Worm (Caenorhabditis elegans) whole organism, L1 larva: ENCODE measurements around the gene cogc-6.

Experiments
- C16A3.4 ChIP-seq: fragments of 150-350 bp; optimal IDR thresholded peaks from 2 replicates; lab custom pipeline; 2014; ENCODE audit warnings: missing biosample characterization, missing genetic modification characterization
- Y116A8C.19 ChIP-seq: sonication (generic microtip); optimal IDR thresholded peaks from 2 replicates; lab custom pipeline; 2016; ENCODE audit warnings: missing compliant biosample characterization, missing genetic modification characterization, borderline replicate concordance
- ama-1 ChIP-seq: fragments of 150-350 bp; optimal IDR thresholded peaks from 2 replicates; lab custom pipeline; 2014
- blmp-1 ChIP-seq: fragments of 150-350 bp; optimal IDR thresholded peaks from 2 replicates; lab custom pipeline; 2014; ENCODE audit warnings: missing biosample characterization, missing genetic modification characterization
- ceh-63 ChIP-seq: fragments of 200-800 bp; sonication (Bioruptor generic); optimal IDR thresholded peaks from 2 replicates; lab custom pipeline; 2018; ENCODE audit warnings: mild to moderate bottlenecking, missing genetic modification characterization, missing compliant biosample characterization
- ceh-8 ChIP-seq: fragments of 200-800 bp; sonication (Bioruptor generic); optimal IDR thresholded peaks from 2 replicates; lab custom pipeline; 2018; ENCODE audit warnings: mild to moderate bottlenecking, missing genetic modification characterization, moderate library complexity, missing compliant biosample characterization
- ceh-90 ChIP-seq: sonication (generic microtip); optimal IDR thresholded peaks from 2 replicates; lab custom pipeline; 2016; ENCODE audit warnings: missing genetic modification characterization, missing compliant biosample characterization
- dpl-1 ChIP-seq, 3 experiments: fragments of 150-350 bp in 2 of 3; sonication (generic microtip) in 1 of 3; optimal IDR thresholded peaks; 2 replicates each; lab custom pipeline; 2014 to 2017; ENCODE audit warnings: missing biosample characterization in 3 of 3, missing genetic modification characterization in 3 of 3, missing genetic modification reagents in 3 of 3
- dsc-1 ChIP-seq: sonication (generic microtip); optimal IDR thresholded peaks from 2 replicates; lab custom pipeline; 2016; ENCODE audit warnings: mild to moderate bottlenecking, missing genetic modification characterization, missing compliant biosample characterization
- efl-1 ChIP-seq, 4 experiments: fragments of 150-350 bp; optimal IDR thresholded peaks in 3 of 4; peaks in 1 of 4; 1 replicate in 1 of 4; 2 replicates in 3 of 4; lab custom pipeline; 2014; ENCODE audit warnings: missing biosample characterization in 2 of 4, missing genetic modification characterization in 2 of 4, missing genetic modification reagents in 2 of 4
- efl-3 ChIP-seq: fragments of 200-800 bp; sonication (Bioruptor generic); optimal IDR thresholded peaks from 2 replicates; lab custom pipeline; 2018; ENCODE audit warnings: mild to moderate bottlenecking, missing genetic modification characterization, missing compliant biosample characterization
- egl-13 ChIP-seq: sonication (generic microtip); optimal IDR thresholded peaks from 2 replicates; lab custom pipeline; 2016; ENCODE audit warnings: missing genotype, missing genetic modification reagents, missing genetic modification characterization, missing compliant biosample characterization
- egl-27 ChIP-seq, 2 experiments: fragments of 150-350 bp in 1 of 2; sonication (generic microtip); optimal IDR thresholded peaks; 3 replicates each; lab custom pipeline; 2017 to 2018; ENCODE audit warnings: missing biosample characterization in 2 of 2, missing genetic modification characterization in 2 of 2, missing genetic modification reagents in 2 of 2
- elt-3 ChIP-seq, 6 experiments: fragments of 150-350 bp in 1 of 6; sonication (generic microtip); optimal IDR thresholded peaks; 2 replicates each; lab custom pipeline; 2017 to 2018; ENCODE audit warnings: missing biosample characterization in 6 of 6, missing genetic modification characterization in 6 of 6, inconsistent platforms in 1 of 6
- ets-5 ChIP-seq: fragments of 200-800 bp; sonication (Bioruptor generic); IDR thresholded peaks from 2 replicates; pipeline ENCODE4 v1.3.6; 2022; ENCODE audit warnings: missing genetic modification characterization, missing compliant biosample characterization
- grh-1 ChIP-seq: fragments of 200-800 bp; sonication (Bioruptor generic); IDR thresholded peaks from 2 replicates; pipeline ENCODE4 v1.3.6; 2022; ENCODE audit warnings: missing genetic modification reagents, missing genetic modification characterization, missing compliant biosample characterization
- hpl-2 ChIP-seq: fragments of 150-350 bp; optimal IDR thresholded peaks from 2 replicates; lab custom pipeline; 2014; ENCODE audit warnings: missing biosample characterization, missing genetic modification reagents, missing genetic modification characterization
- irx-1 ChIP-seq: sonication (generic microtip); optimal IDR thresholded peaks from 2 replicates; lab custom pipeline; 2016; ENCODE audit warnings: missing genetic modification characterization, missing compliant biosample characterization
- isw-1 ChIP-seq: fragments of 200-800 bp; sonication (Bioruptor generic); IDR thresholded peaks from 2 replicates; pipeline ENCODE4 v1.3.6; 2022; ENCODE audit warnings: missing genetic modification characterization, missing compliant biosample characterization
- jun-1 ChIP-seq: fragments of 150-350 bp; optimal IDR thresholded peaks from 2 replicates; lab custom pipeline; 2014; ENCODE audit warnings: missing biosample characterization, missing genetic modification reagents, missing genetic modification characterization
- lin-13 ChIP-seq: fragments of 150-350 bp; optimal IDR thresholded peaks from 2 replicates; lab custom pipeline; 2014; ENCODE audit warnings: missing biosample characterization, missing genetic modification reagents, missing genetic modification characterization
- lin-15B ChIP-seq: fragments of 150-350 bp; sonication (generic microtip); optimal IDR thresholded peaks from 3 replicates; lab custom pipeline; 2014; ENCODE audit warnings: missing biosample characterization, missing genetic modification characterization
- lin-35 ChIP-seq, 2 experiments: fragments of 150-350 bp; optimal IDR thresholded peaks; 2 replicates each; lab custom pipeline; 2014; ENCODE audit warnings: missing biosample characterization in 2 of 2, missing genetic modification characterization in 2 of 2, missing genetic modification reagents in 2 of 2
- lin-39 ChIP-seq: fragments of 150-350 bp; optimal IDR thresholded peaks from 2 replicates; lab custom pipeline; 2014; ENCODE audit warnings: missing biosample characterization, missing genetic modification reagents, missing genetic modification characterization
- lir-3 ChIP-seq: sonication (generic microtip); optimal IDR thresholded peaks from 2 replicates; lab custom pipeline; 2016; ENCODE audit warnings: mild to moderate bottlenecking, missing genetic modification characterization, moderate library complexity, missing compliant biosample characterization; ENCODE audit not compliant: poor library complexity
- lsy-2 ChIP-seq, 2 experiments: fragments of 150-350 bp; optimal IDR thresholded peaks; 2 replicates each; lab custom pipeline; 2014; ENCODE audit warnings: missing biosample characterization in 2 of 2, missing genetic modification characterization in 2 of 2
- mab-9 ChIP-seq: fragments of 200-800 bp; sonication (Bioruptor generic); IDR thresholded peaks from 2 replicates; pipeline ENCODE4 v1.3.6; 2022; ENCODE audit warnings: missing genetic modification reagents, missing genetic modification characterization, missing compliant biosample characterization
- mdl-1 ChIP-seq, 2 experiments: fragments of 150-350 bp; optimal IDR thresholded peaks; 2 replicates each; lab custom pipeline; 2014 to 2017; ENCODE audit warnings: missing biosample characterization in 2 of 2, missing genetic modification characterization in 2 of 2, inconsistent platforms in 1 of 2
- nhr-19 ChIP-seq: fragments of 200-800 bp; sonication (Bioruptor generic); conservative IDR thresholded peaks from 2 replicates; pipeline ENCODE4 v1.3.6; 2022; ENCODE audit warnings: missing genetic modification characterization, missing compliant biosample characterization
- nhr-20 ChIP-seq: sonication (generic microtip); optimal IDR thresholded peaks from 2 replicates; lab custom pipeline; 2016; ENCODE audit warnings: mild to moderate bottlenecking, missing genetic modification characterization, missing compliant biosample characterization
- nhr-237 ChIP-seq: fragments of 150-350 bp; optimal IDR thresholded peaks from 2 replicates; lab custom pipeline; 2014; ENCODE audit warnings: missing biosample characterization, missing genetic modification characterization
- nhr-47 ChIP-seq: sonication (generic microtip); optimal IDR thresholded peaks from 2 replicates; lab custom pipeline; 2016; ENCODE audit warnings: mild to moderate bottlenecking, missing genetic modification characterization, moderate library complexity, missing compliant biosample characterization
- nhr-71 ChIP-seq: sonication (generic microtip); optimal IDR thresholded peaks from 2 replicates; lab custom pipeline; 2016; ENCODE audit warnings: mild to moderate bottlenecking, missing genetic modification characterization, moderate library complexity, missing compliant biosample characterization
- nhr-76 ChIP-seq: sonication (generic microtip); optimal IDR thresholded peaks from 2 replicates; lab custom pipeline; 2017; ENCODE audit warnings: missing biosample characterization, missing genetic modification characterization
- nhr-84 ChIP-seq: sonication (generic microtip); optimal IDR thresholded peaks from 2 replicates; lab custom pipeline; 2017; ENCODE audit warnings: missing biosample characterization, missing genetic modification characterization
- nhr-90 ChIP-seq: sonication (generic microtip); optimal IDR thresholded peaks from 2 replicates; lab custom pipeline; 2016; ENCODE audit warnings: mild to moderate bottlenecking, missing genetic modification characterization, missing compliant biosample characterization; ENCODE audit not compliant: poor library complexity
- pax-3 ChIP-seq: fragments of 200-800 bp; sonication (Bioruptor generic); optimal IDR thresholded peaks from 2 replicates; lab custom pipeline; 2018; ENCODE audit warnings: mild to moderate bottlenecking, missing genetic modification characterization, moderate library complexity, missing compliant biosample characterization
- pqm-1 ChIP-seq: sonication (generic microtip); optimal IDR thresholded peaks from 3 replicates; lab custom pipeline; 2017; ENCODE audit warnings: missing biosample characterization, missing genetic modification characterization
- rnt-1 ChIP-seq: sonication (generic microtip); optimal IDR thresholded peaks from 2 replicates; lab custom pipeline; 2016; ENCODE audit warnings: mild to moderate bottlenecking, missing genetic modification characterization, moderate library complexity, missing compliant biosample characterization
- skn-1 ChIP-seq: fragments of 150-350 bp; optimal IDR thresholded peaks from 2 replicates; lab custom pipeline; 2014; ENCODE audit warnings: missing biosample characterization, missing genetic modification characterization
- snpc-4 ChIP-seq: fragments of 150-350 bp; optimal IDR thresholded peaks from 2 replicates; lab custom pipeline; 2014; ENCODE audit warnings: missing biosample characterization, missing genetic modification characterization
- snu-23 ChIP-seq: sonication (generic microtip); optimal IDR thresholded peaks from 2 replicates; lab custom pipeline; 2016; ENCODE audit warnings: missing genetic modification characterization, missing compliant biosample characterization
- sptf-1 ChIP-seq: fragments of 150-350 bp; optimal IDR thresholded peaks from 2 replicates; lab custom pipeline; 2014; ENCODE audit warnings: missing biosample characterization, missing genetic modification characterization
- sup-37 ChIP-seq: fragments of 200-800 bp; sonication (Bioruptor generic); optimal IDR thresholded peaks from 2 replicates; lab custom pipeline; 2018; ENCODE audit warnings: mild to moderate bottlenecking, missing genetic modification characterization, missing compliant biosample characterization
- swsn-7 ChIP-seq: sonication (generic microtip); optimal IDR thresholded peaks from 2 replicates; lab custom pipeline; 2016; ENCODE audit warnings: missing genetic modification characterization, missing compliant biosample characterization
- tbx-2 ChIP-seq: sonication (generic microtip); optimal IDR thresholded peaks from 2 replicates; lab custom pipeline; 2016; ENCODE audit warnings: missing genetic modification characterization, missing compliant biosample characterization
- unc-130 ChIP-seq: fragments of 150-350 bp; optimal IDR thresholded peaks from 2 replicates; lab custom pipeline; 2017; ENCODE audit warnings: missing biosample characterization, missing genetic modification characterization, inconsistent platforms
- unc-62 ChIP-seq: fragments of 150-350 bp; optimal IDR thresholded peaks from 2 replicates; lab custom pipeline; 2014; ENCODE audit warnings: missing biosample characterization, missing genetic modification reagents, missing genetic modification characterization
- unc-86 ChIP-seq: sonication (generic microtip); optimal IDR thresholded peaks from 2 replicates; lab custom pipeline; 2016; ENCODE audit warnings: missing genetic modification characterization, missing compliant biosample characterization
- vab-15 ChIP-seq: sonication (generic microtip); optimal IDR thresholded peaks from 2 replicates; lab custom pipeline; 2017; ENCODE audit warnings: missing genotype, mild to moderate bottlenecking, missing genetic modification characterization, missing compliant biosample characterization
- xbp-1 ChIP-seq: sonication (generic microtip); optimal IDR thresholded peaks from 2 replicates; lab custom pipeline; 2016; ENCODE audit warnings: missing genetic modification characterization, missing compliant biosample characterization
- zip-4 ChIP-seq: fragments of 200-800 bp; sonication (Bioruptor generic); optimal IDR thresholded peaks from 2 replicates; lab custom pipeline; 2018; ENCODE audit warnings: mild to moderate bottlenecking, missing genetic modification characterization, moderate library complexity, missing compliant biosample characterization

cogc-6 gene

DNA sequence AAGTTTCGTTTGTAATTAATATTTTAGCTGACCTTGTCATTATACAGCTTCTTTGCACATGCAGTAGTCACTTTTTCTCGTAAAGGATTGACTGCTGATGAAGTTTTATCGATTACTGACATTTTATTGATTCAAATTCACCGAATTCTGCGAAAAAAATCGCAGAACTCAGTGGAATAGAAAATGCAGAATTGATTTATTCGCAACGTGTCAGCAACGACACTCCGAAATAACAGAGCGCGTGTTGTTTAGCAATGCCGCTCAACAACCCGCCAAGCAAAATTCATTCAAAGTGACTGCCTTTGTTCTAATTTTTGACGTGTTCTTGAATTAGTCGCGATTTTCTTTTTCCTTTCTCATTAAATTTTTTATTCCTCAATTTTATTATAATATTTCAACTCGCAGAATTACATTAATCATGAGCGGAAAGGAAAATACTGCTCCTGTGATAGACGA lies at the start of gene cogc-6, which contains the start of gene air-1:
Gene cogc-6 (minus strand): TSS at position 234 of the 456 bp plus-strand sequence.
Gene air-1 (plus strand): TSS at position 406 of the 456 bp plus-strand sequence.
- TF ChIP-seq unc-130 (tag; lab: Kevin White, UChicago) (no peak), egl-27 (tag; optimal IDR thresholded peaks at IDR 0.05; lab: Kevin White, UChicago) (no peak), sptf-1 (tag; lab: Kevin White, UChicago) (no peak), unc-86 (tag; lab: Kevin White, UChicago) (no peak), lir-3 (tag; lab: Kevin White, UChicago) (no peak), dpl-1 (GFP tag; optimal IDR thresholded peaks at IDR 0.05; lab: Kevin White, UChicago) (peak; percentile 52 to 83 (median 77)), nhr-19 (GFP tag; lab: Robert Waterston, UW) (no peak), blmp-1 (peak; percentile 13), Y116A8C.19 (tag; lab: Kevin White, UChicago) (no peak), nhr-237 (no peak), mab-9 (GFP tag; lab: Robert Waterston, UW) (no peak), skn-1 (tag; lab: Kevin White, UChicago) (no peak), egl-13 (tag; lab: Kevin White, UChicago) (no peak), grh-1 (no peak), snu-23 (GFP tag; lab: Kevin White, UChicago) (peak; percentile 35), lin-39 (tag; lab: Kevin White, UChicago) (no peak), ceh-90 (tag; lab: Kevin White, UChicago) (no peak), irx-1 (no peak), efl-3 (GFP tag; lab: Kevin White, UChicago) (no peak), hpl-2 (no peak), swsn-7 (tag; lab: Kevin White, UChicago) (peak; percentile 15), lsy-2 (tag; optimal IDR thresholded peaks at IDR 0.05; lab: Kevin White, UChicago) (peak in 1 of 2 experiments; percentile 52), nhr-47 (tag; lab: Kevin White, UChicago) (peak; percentile 42), nhr-71 (peak; percentile 31), ceh-8 (GFP tag; lab: Kevin White, UChicago) (no peak), tbx-2 (tag; lab: Kevin White, UChicago) (no peak), xbp-1 (tag; lab: Kevin White, UChicago) (no peak), ets-5 (GFP tag; lab: Robert Waterston, UW) (no peak), C16A3.4 (peak; percentile 6), nhr-84 (tag; lab: Kevin White, UChicago) (no peak), sup-37 (GFP tag; lab: Kevin White, UChicago) (no peak), vab-15 (tag; lab: Kevin White, UChicago) (no peak), pqm-1 (tag; lab: Kevin White, UChicago) (no peak), rnt-1 (peak; percentile 18), unc-62 (GFP tag; lab: Kevin White, UChicago) (no peak), lin-35 (GFP tag; optimal IDR thresholded peaks at IDR 0.05; lab: Kevin White, UChicago) (peak; percentile 57 to 87), elt-3 (tag; optimal IDR thresholded peaks at IDR 0.05; lab: Kevin White, UChicago) (no peak), snpc-4 (tag; lab: Kevin White, UChicago) (peak; percentile 41), efl-1 (optimal IDR thresholded peaks at IDR 0.05; lab: Kevin White, UChicago) (peak; percentile 37 to 71), efl-1 (GFP tag; optimal IDR thresholded peaks at IDR 0.05 in 1 of 2; lab: Kevin White, UChicago) (peak; percentile 83 to 97)

DNA sequence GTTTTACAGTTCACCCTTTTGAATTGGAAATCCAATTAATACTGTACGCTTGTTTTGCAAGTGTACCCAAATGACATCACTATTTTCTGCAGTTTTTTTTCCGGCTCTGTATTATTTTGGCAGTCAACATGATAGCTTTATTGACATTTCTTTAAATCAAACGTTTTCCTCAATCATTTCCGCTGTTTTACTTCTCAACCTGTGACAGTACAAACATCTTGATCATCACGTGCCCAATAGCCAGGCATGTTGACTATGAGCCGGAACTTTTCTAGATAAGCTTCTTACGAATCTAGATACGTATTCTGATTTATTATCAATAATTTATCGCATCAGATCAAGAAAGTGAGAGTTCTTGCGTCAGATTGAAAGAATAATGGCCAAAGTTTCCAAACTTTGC lies 48.8 kb upstream of the cogc-6 start:
- no peak for TF ChIP-seq ama-1 (lab: Kevin White, UChicago)
- TF ChIP-seq nhr-71 = peak; percentile 13
- no peak for TF ChIP-seq nhr-76
- no peak for TF ChIP-seq pax-3 (tag; lab: Kevin White, UChicago)
- peak; percentile 12 for TF ChIP-seq nhr-90
- no peak for TF ChIP-seq skn-1 (tag; lab: Kevin White, UChicago)
- no peak for TF ChIP-seq mdl-1 (tag; optimal IDR thresholded peaks at IDR 0.05; lab: Kevin White, UChicago)
- no peak for TF ChIP-seq dpl-1 (GFP tag; optimal IDR thresholded peaks at IDR 0.05; lab: Kevin White, UChicago)
- no peak for TF ChIP-seq snu-23 (GFP tag; lab: Kevin White, UChicago)
- no peak for TF ChIP-seq lin-13 (GFP tag; lab: Kevin White, UChicago)
- no peak for TF ChIP-seq jun-1 (tag; lab: Kevin White, UChicago)
- TF ChIP-seq nhr-20 (tag; lab: Kevin White, UChicago) = peak; percentile 23
- no peak for TF ChIP-seq isw-1 (GFP tag; lab: Robert Waterston, UW)
- TF ChIP-seq efl-3 (GFP tag; lab: Kevin White, UChicago) = no peak
- TF ChIP-seq ceh-63 = no peak
- no peak for TF ChIP-seq lin-15B (tag; lab: Kevin White, UChicago)
- TF ChIP-seq dsc-1 (tag; lab: Kevin White, UChicago) = no peak
- TF ChIP-seq lin-35 (GFP tag; optimal IDR thresholded peaks at IDR 0.05; lab: Kevin White, UChicago) = peak in 1 of 2 experiments; percentile 6
- no peak for TF ChIP-seq zip-4 (GFP tag; lab: Kevin White, UChicago)
- TF ChIP-seq elt-3 (tag; optimal IDR thresholded peaks at IDR 0.05; lab: Kevin White, UChicago) = no peak
